Fruit fly (Drosophila melanogaster) whole organism, embryonic: ENCODE measurements around the gene Elo68alpha.
A peak's percentile ranks its signal among the peaks of the same experiment; 100 is the strongest.

Experiments used
- Aef1 ChIP-seq: fragments of 200-800 bp; sonication (Bioruptor generic); IDR thresholded peaks from 3 replicates; pipeline ENCODE4 v1.3.6; 2022; ENCODE audit warnings: missing biosample characterization, missing genetic modification characterization
- BEAF-32 ChIP-seq: fragments of 200-800 bp; sonication (Bioruptor generic); optimal IDR thresholded peaks from 3 replicates; lab custom pipeline; 2017; ENCODE audit warnings: missing biosample characterization, missing genetic modification characterization, mild to moderate bottlenecking, moderate library complexity, missing genetic modification reagents
- Bdp1 ChIP-seq: fragments of 200-800 bp; sonication (Bioruptor generic); optimal IDR thresholded peaks from 3 replicates; lab custom pipeline; 2016; ENCODE audit warnings: missing biosample characterization, missing genetic modification characterization
- C15 ChIP-seq: fragments of 200-800 bp; sonication (Bioruptor generic); IDR thresholded peaks from 3 replicates; pipeline ENCODE4 v1.3.6; 2022; ENCODE audit warnings: missing biosample characterization, missing genetic modification characterization
- CG10321 ChIP-seq: fragments of 200-800 bp; sonication (Bioruptor generic); IDR thresholded peaks from 2 replicates; pipeline ENCODE4 v1.3.6; 2022; ENCODE audit warnings: missing biosample characterization, missing genetic modification characterization
- CG11398 ChIP-seq: fragments of 200-800 bp; sonication (Bioruptor generic); optimal IDR thresholded peaks from 2 replicates; lab custom pipeline; 2016; ENCODE audit warnings: missing biosample characterization, missing genetic modification characterization
- CG14860 ChIP-seq: fragments of 200-800 bp; sonication (Bioruptor generic); IDR thresholded peaks from 3 replicates; pipeline ENCODE4 v1.3.6; 2022; ENCODE audit warnings: missing biosample characterization, missing genetic modification characterization; ENCODE audit not compliant: partially characterized antibody
- CG14965 ChIP-seq: fragments of 200-800 bp; sonication (Bioruptor generic); optimal IDR thresholded peaks from 2 replicates; lab custom pipeline; 2016; ENCODE audit warnings: missing biosample characterization, missing genetic modification characterization, borderline replicate concordance
- CG15073 ChIP-seq: fragments of 200-800 bp; sonication (Bioruptor generic); optimal IDR thresholded peaks from 2 replicates; lab custom pipeline; 2016; ENCODE audit warnings: missing biosample characterization, missing genetic modification characterization
- CG30403 ChIP-seq: fragments of 200-800 bp; sonication (Bioruptor generic); optimal IDR thresholded peaks from 3 replicates; lab custom pipeline; 2016; ENCODE audit warnings: missing biosample characterization, missing genetic modification characterization
- CG34422 ChIP-seq: fragments of 200-800 bp; sonication (Bioruptor generic); IDR thresholded peaks from 3 replicates; pipeline ENCODE4 v1.3.6; 2022; ENCODE audit warnings: missing biosample characterization, missing genetic modification characterization
- CG4328 ChIP-seq: fragments of 200-800 bp; sonication (Bioruptor generic); optimal IDR thresholded peaks from 3 replicates; lab custom pipeline; 2017; ENCODE audit warnings: missing biosample characterization, missing genetic modification reagents, missing genetic modification characterization
- CG4854 ChIP-seq: fragments of 200-800 bp; sonication (Bioruptor generic); optimal IDR thresholded peaks from 2 replicates; lab custom pipeline; 2016; ENCODE audit warnings: missing biosample characterization, missing genetic modification characterization, inconsistent platforms
- CG5245 ChIP-seq: fragments of 200-800 bp; sonication (Bioruptor generic); optimal IDR thresholded peaks from 3 replicates; lab custom pipeline; 2016; ENCODE audit warnings: missing biosample characterization, missing genetic modification characterization
- CG8290 ChIP-seq, 3 experiments: fragments of 200-800 bp; sonication (Bioruptor generic); optimal IDR thresholded peaks; 2 replicates each; lab custom pipeline; 2016 to 2019; ENCODE audit warnings: missing biosample characterization in 3 of 3, missing genetic modification characterization in 3 of 3, mild to moderate bottlenecking in 2 of 3, moderate library complexity in 1 of 3
- CG9817 ChIP-seq: fragments of 200-800 bp; sonication (Bioruptor generic); optimal IDR thresholded peaks from 2 replicates; lab custom pipeline; 2018; ENCODE audit warnings: missing biosample characterization, mild to moderate bottlenecking, missing genetic modification characterization, moderate library complexity
- CTCF ChIP-seq: fragments of 200-800 bp; sonication (Bioruptor generic); optimal IDR thresholded peaks from 2 replicates; lab custom pipeline; 2017; ENCODE audit warnings: missing biosample characterization, mild to moderate bottlenecking, missing genetic modification characterization, moderate library complexity
- Elba2 ChIP-seq: fragments of 200-800 bp; sonication (Bioruptor generic); optimal IDR thresholded peaks from 3 replicates; lab custom pipeline; 2016; ENCODE audit warnings: missing biosample characterization, missing genetic modification characterization
- GATAe ChIP-seq: fragments of 200-800 bp; sonication (Bioruptor generic); conservative IDR thresholded peaks from 2 replicates; pipeline ENCODE4 v1.3.6; 2022; ENCODE audit warnings: missing biosample characterization, missing genetic modification characterization
- HLH4C ChIP-seq: fragments of 200-800 bp; sonication (Bioruptor generic); IDR thresholded peaks from 3 replicates; pipeline ENCODE4 v1.3.6; 2022; ENCODE audit warnings: missing biosample characterization, missing genetic modification characterization; ENCODE audit not compliant: partially characterized antibody
- HLHmδ ChIP-seq: fragments of 200-800 bp; sonication (Bioruptor generic); optimal IDR thresholded peaks from 2 replicates; lab custom pipeline; 2018; ENCODE audit warnings: missing biosample characterization, mild to moderate bottlenecking, missing genetic modification characterization, moderate library complexity
- Hand ChIP-seq: fragments of 200-800 bp; sonication (Bioruptor generic); optimal IDR thresholded peaks from 2 replicates; lab custom pipeline; 2017; ENCODE audit warnings: mild to moderate bottlenecking, missing biosample characterization, missing genetic modification reagents, missing genetic modification characterization
- Hey ChIP-seq: fragments of 200-800 bp; sonication (Bioruptor generic); optimal IDR thresholded peaks from 3 replicates; lab custom pipeline; 2018; ENCODE audit warnings: missing biosample characterization, mild to moderate bottlenecking, missing genetic modification characterization
- Side ChIP-seq: fragments of 200-800 bp; sonication (Bioruptor generic); optimal IDR thresholded peaks from 2 replicates; lab custom pipeline; 2016; ENCODE audit warnings: missing biosample characterization, missing genetic modification characterization
- Trl ChIP-seq, 3 experiments: fragments of >200 bp in 2 of 3; fragments of 200-800 bp in 1 of 3; sonication (Bioruptor generic) in 1 of 3; optimal IDR thresholded peaks; 2 replicates in 1 of 3; 3 replicates in 2 of 3; lab custom pipeline; 2016 to 2017; ENCODE audit warnings: missing biosample characterization in 1 of 3, missing genetic modification characterization in 1 of 3
- YL-1 ChIP-seq: fragments of 200-800 bp; sonication (Bioruptor generic); optimal IDR thresholded peaks from 3 replicates; lab custom pipeline; 2017; ENCODE audit warnings: missing biosample characterization, mild to moderate bottlenecking, missing genetic modification characterization
- ase ChIP-seq: fragments of 200-800 bp; sonication (Bioruptor generic); IDR thresholded peaks from 3 replicates; pipeline ENCODE4 v1.3.6; 2022; ENCODE audit warnings: missing biosample characterization, missing genetic modification characterization
- bcd ChIP-seq: fragments of 200-800 bp; sonication (Bioruptor generic); optimal IDR thresholded peaks from 2 replicates; lab custom pipeline; 2017; ENCODE audit warnings: missing biosample characterization, mild to moderate bottlenecking, missing genetic modification characterization
- bigmax ChIP-seq: fragments of 200-800 bp; sonication (Bioruptor generic); optimal IDR thresholded peaks from 2 replicates; lab custom pipeline; 2018; ENCODE audit warnings: missing biosample characterization, mild to moderate bottlenecking, missing genetic modification characterization
- bsh ChIP-seq, 2 experiments: fragments of 200-800 bp; sonication (Bioruptor generic); optimal IDR thresholded peaks; 2 replicates each; lab custom pipeline; 2017 to 2018; ENCODE audit warnings: mild to moderate bottlenecking in 2 of 2, missing biosample characterization in 2 of 2, missing genetic modification characterization in 2 of 2, moderate library complexity in 1 of 2
- btn ChIP-seq: fragments of 200-800 bp; sonication (Bioruptor generic); optimal IDR thresholded peaks from 2 replicates; lab custom pipeline; 2016; ENCODE audit warnings: missing biosample characterization, missing genetic modification characterization
- chm ChIP-seq: fragments of 200-800 bp; sonication (Bioruptor generic); IDR thresholded peaks from 2 replicates; pipeline ENCODE4 v1.3.6; 2022; ENCODE audit warnings: missing biosample characterization, missing genetic modification characterization
- cwo ChIP-seq: fragments of 200-800 bp; sonication (Bioruptor generic); optimal IDR thresholded peaks from 3 replicates; lab custom pipeline; 2017; ENCODE audit warnings: missing biosample characterization, missing genetic modification characterization, mild to moderate bottlenecking, moderate library complexity, missing genetic modification reagents
- ftz-f1 ChIP-seq: fragments of 200-800 bp; sonication (Bioruptor generic); optimal IDR thresholded peaks from 2 replicates; lab custom pipeline; 2016; ENCODE audit warnings: missing biosample characterization, missing genetic modification characterization
- gfzf ChIP-seq: fragments of 200-800 bp; sonication (Bioruptor generic); optimal IDR thresholded peaks from 2 replicates; lab custom pipeline; 2016; ENCODE audit warnings: missing biosample characterization, mild to moderate bottlenecking, missing genetic modification characterization, moderate library complexity
- hbn ChIP-seq: fragments of 200-800 bp; sonication (Bioruptor generic); IDR thresholded peaks from 2 replicates; pipeline ENCODE4 v1.3.6; 2022; ENCODE audit warnings: missing biosample characterization, missing genetic modification characterization; ENCODE audit not compliant: partially characterized antibody
- inv ChIP-seq: fragments of 200-800 bp; sonication (Bioruptor generic); IDR thresholded peaks from 2 replicates; pipeline ENCODE4 v1.3.6; 2022; ENCODE audit warnings: missing biosample characterization, missing genetic modification characterization; ENCODE audit not compliant: partially characterized antibody
- jing ChIP-seq: fragments of 200-800 bp; sonication (Bioruptor generic); optimal IDR thresholded peaks from 2 replicates; lab custom pipeline; 2018; ENCODE audit warnings: missing biosample characterization, mild to moderate bottlenecking, missing genetic modification characterization
- kah ChIP-seq: fragments of 200-800 bp; sonication (Bioruptor generic); optimal IDR thresholded peaks from 2 replicates; lab custom pipeline; 2018; ENCODE audit warnings: missing biosample characterization, mild to moderate bottlenecking, missing genetic modification characterization
- lov ChIP-seq, 2 experiments: fragments of 200-800 bp in 1 of 2; fragments of >200 bp in 1 of 2; sonication (Bioruptor generic) in 1 of 2; IDR thresholded peaks in 1 of 2; optimal IDR thresholded peaks in 1 of 2; 2 replicates in 1 of 2; 3 replicates in 1 of 2; pipeline versions ENCODE4 v1.3.6 to Lab custom; 2017 to 2022; ENCODE audit warnings: missing biosample characterization in 1 of 2, missing genetic modification characterization in 1 of 2
- luna ChIP-seq: fragments of 200-800 bp; sonication (Bioruptor generic); optimal IDR thresholded peaks from 2 replicates; lab custom pipeline; 2016; ENCODE audit warnings: missing biosample characterization, missing genetic modification characterization
- pan ChIP-seq, 4 experiments: fragments of >200 bp in 3 of 4; fragments of 200-800 bp in 1 of 4; sonication (Bioruptor generic) in 1 of 4; optimal IDR thresholded peaks in 3 of 4; IDR thresholded peaks in 1 of 4; 2 replicates each; pipeline versions ENCODE4 v1.3.6 to Lab custom; 2017 to 2022; ENCODE audit warnings: missing biosample characterization in 2 of 4, missing genetic modification characterization in 2 of 4, mixed read lengths in 1 of 4
- shn ChIP-seq: fragments of 200-800 bp; sonication (Bioruptor generic); optimal IDR thresholded peaks from 3 replicates; lab custom pipeline; 2016; ENCODE audit warnings: missing biosample characterization, missing genetic modification characterization
- sug ChIP-seq: fragments of 200-800 bp; optimal IDR thresholded peaks from 2 replicates; lab custom pipeline; 2019; ENCODE audit warnings: missing biosample characterization, mild to moderate bottlenecking, missing genetic modification characterization, moderate library complexity
- tap ChIP-seq: fragments of 200-800 bp; optimal IDR thresholded peaks from 3 replicates; lab custom pipeline; 2019; ENCODE audit warnings: missing biosample characterization, mild to moderate bottlenecking, missing genetic modification characterization, moderate library complexity
- tup ChIP-seq: fragments of 200-800 bp; sonication (Bioruptor generic); optimal IDR thresholded peaks from 2 replicates; lab custom pipeline; 2016; ENCODE audit warnings: missing biosample characterization, mild to moderate bottlenecking, missing genetic modification characterization, moderate library complexity
- vvl ChIP-seq: fragments of 200-800 bp; sonication (Bioruptor generic); IDR thresholded peaks from 2 replicates; pipeline ENCODE4 v1.3.6; 2022; ENCODE audit warnings: missing biosample characterization, missing genetic modification characterization
- zf30C ChIP-seq: fragments of 200-800 bp; sonication (Bioruptor generic); optimal IDR thresholded peaks from 3 replicates; lab custom pipeline; 2018; ENCODE audit warnings: missing biosample characterization, mild to moderate bottlenecking, missing genetic modification characterization

Elo68alpha gene

DNA sequence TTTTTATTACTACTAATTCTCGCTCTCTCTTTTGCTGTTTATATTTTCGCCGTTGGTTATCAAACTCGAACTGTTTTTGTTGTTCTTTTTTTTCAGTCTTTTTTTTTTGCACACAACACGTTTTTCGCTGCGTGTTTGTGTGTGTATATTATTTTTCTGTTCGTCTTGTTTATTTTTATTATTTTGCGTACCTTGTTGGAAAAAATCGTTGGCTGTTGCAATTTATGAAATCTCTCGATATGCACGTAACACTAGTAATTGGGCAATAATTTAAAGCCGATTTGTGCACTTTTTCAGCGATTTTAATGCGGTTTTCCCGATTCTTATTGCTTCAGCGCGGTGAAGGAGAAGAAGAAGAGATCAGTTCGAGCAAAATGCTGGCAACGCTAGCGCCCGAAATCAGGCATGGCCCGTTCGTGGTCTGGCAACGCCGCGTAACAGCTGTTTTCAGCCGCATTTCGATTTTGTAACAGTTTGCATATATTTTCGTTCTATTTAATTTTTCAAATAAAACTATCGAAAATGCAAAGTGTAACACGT, 17.7 kb upstream of the Elo68alpha start, which contains the start of the genes FoxK and mRpL2 (continued):
- no peak for TF ChIP-seq hbn (GFP tag; lab: Robert Waterston, UW)
- peak; percentile 34; the same call in 1 of the 2 replicates for TF ChIP-seq inv (GFP tag; lab: Robert Waterston, UW)
- TF ChIP-seq bsh (GFP tag; optimal IDR thresholded peaks at IDR 0.05; lab: Kevin White, UChicago), result peak in 1 of 2 experiments; percentile 94
- TF ChIP-seq tap (tag; lab: Kevin White, UChicago), result no peak
- no peak for TF ChIP-seq ase (GFP tag; lab: Robert Waterston, UW)
- no peak for TF ChIP-seq Bdp1 (GFP tag; lab: Kevin White, UChicago)
- TF ChIP-seq CG4854 (GFP tag; lab: Kevin White, UChicago), result no peak
- TF ChIP-seq Hey (tag; lab: Kevin White, UChicago), result no peak
- TF ChIP-seq GATAe (GFP tag; lab: Robert Waterston, UW), result no peak
- TF ChIP-seq CG8290 (GFP tag; optimal IDR thresholded peaks at IDR 0.05; lab: Kevin White, UChicago), result no peak
- TF ChIP-seq CG8290 (tag; optimal IDR thresholded peaks at IDR 0.05; lab: Kevin White, UChicago), result peak in 1 of 2 experiments; percentile 60
- TF ChIP-seq Trl (optimal IDR thresholded peaks at IDR 0.05; lab: Kevin White, UChicago), result no peak
- TF ChIP-seq Trl (GFP tag; optimal IDR thresholded peaks at IDR 0.05; lab: Kevin White, UChicago), result no peak
- TF ChIP-seq Aef1 (GFP tag; lab: Robert Waterston, UW), result no peak
- TF ChIP-seq lov (optimal IDR thresholded peaks at IDR 0.05; lab: Kevin White, UChicago), result peak; percentile 16
- TF ChIP-seq lov (GFP tag; IDR thresholded peaks at IDR 0.05; lab: Robert Waterston, UW), result no peak
- TF ChIP-seq CTCF (GFP tag; lab: Kevin White, UChicago), result peak; percentile 44
- peak; percentile 99 for TF ChIP-seq Elba2 (GFP tag; lab: Kevin White, UChicago)
- TF ChIP-seq CG14860, result no peak
- TF ChIP-seq CG34422 (GFP tag; lab: Robert Waterston, UW), result peak; percentile 74; the same call in 2 of the 3 replicates
- no peak for TF ChIP-seq jing (GFP tag; lab: Kevin White, UChicago)
- no peak for TF ChIP-seq CG5245
- no peak for TF ChIP-seq CG9817 (tag; lab: Kevin White, UChicago)
- TF ChIP-seq btn (GFP tag; lab: Kevin White, UChicago), result no peak
- TF ChIP-seq vvl (GFP tag; lab: Robert Waterston, UW), result peak; percentile 56; the same call in 1 of the 2 replicates
- no peak for TF ChIP-seq CG10321 (GFP tag; lab: Robert Waterston, UW)
- TF ChIP-seq gfzf (GFP tag; lab: Kevin White, UChicago), result peak; percentile 48
- TF ChIP-seq CG15073, result no peak
- TF ChIP-seq pan (optimal IDR thresholded peaks at IDR 0.05; lab: Kevin White, UChicago), result no peak
- TF ChIP-seq pan (GFP tag; optimal IDR thresholded peaks at IDR 0.05 in 1 of 2, IDR thresholded peaks at IDR 0.05 in 1 of 2), result no peak
- TF ChIP-seq Side (GFP tag; lab: Kevin White, UChicago), result no peak
- no peak for TF ChIP-seq C15 (GFP tag; lab: Robert Waterston, UW)
- TF ChIP-seq chm (GFP tag; lab: Robert Waterston, UW), result 0 out of 2 replicates have a peak, but pooled peaks have one; percentile 4
- TF ChIP-seq luna (GFP tag; lab: Kevin White, UChicago), result no peak
- TF ChIP-seq CG30403 (GFP tag; lab: Kevin White, UChicago), result no peak
- TF ChIP-seq Hand (GFP tag; lab: Kevin White, UChicago), result no peak
- TF ChIP-seq bcd (GFP tag; lab: Kevin White, UChicago), result no peak
- no peak for TF ChIP-seq ftz-f1 (GFP tag; lab: Kevin White, UChicago)
- TF ChIP-seq HLHmδ (GFP tag; lab: Kevin White, UChicago), result no peak
- TF ChIP-seq YL-1 (GFP tag; lab: Kevin White, UChicago), result peak; percentile 72
- no peak for TF ChIP-seq CG11398 (GFP tag; lab: Kevin White, UChicago)
- TF ChIP-seq shn (GFP tag; lab: Kevin White, UChicago), result no peak
- no peak for TF ChIP-seq bigmax
- TF ChIP-seq CG4328 (GFP tag; lab: Kevin White, UChicago), result no peak
- no peak for TF ChIP-seq CG14965
- TF ChIP-seq kah (GFP tag; lab: Kevin White, UChicago), result no peak
- peak; percentile 47 for TF ChIP-seq BEAF-32 (GFP tag; lab: Kevin White, UChicago)
- no peak for TF ChIP-seq tup (GFP tag; lab: Kevin White, UChicago)
- TF ChIP-seq cwo (GFP tag; lab: Kevin White, UChicago), result peak; percentile 64
- peak; percentile 0 for TF ChIP-seq sug (tag; lab: Kevin White, UChicago)
- peak; percentile 30 for TF ChIP-seq zf30C (GFP tag; lab: Kevin White, UChicago)
- TF ChIP-seq HLH4C (GFP tag; lab: Robert Waterston, UW), result no peak
